Worm (Caenorhabditis elegans): ENCODE results near the gene mig-6.

The mig-6 gene

ce11 chrV:7864663-7865062, 37.6 kb downstream of the mig-6 start, which contains the start of gene C37C3.11:
C37C3.11 (minus strand) TSS chrV:7864763.
- TF ChIP-seq cnd-1 (tag; optimal IDR thresholded peaks at IDR 0.05) (no peak), sem-2 (GFP tag; optimal IDR thresholded peaks at IDR 0.05) (no peak), ceh-43 (GFP tag; optimal IDR thresholded peaks at IDR 0.05) (no peak), tbx-8 (GFP tag; optimal IDR thresholded peaks at IDR 0.05) (no peak), nhr-2 (tag; optimal IDR thresholded peaks at IDR 0.05) (no peak)

- TF ChIP-seq nhr-76 (tag; optimal IDR thresholded peaks at IDR 0.05) (no peak), lsy-2 (tag; optimal IDR thresholded peaks at IDR 0.05) (no peak)
These were observed 43.7 kb downstream of the mig-6 start, which contains the start of gene nipi-4 for ce11 chrV:7870707-7871106. nipi-4 (minus strand) TSS chrV:7870807.

DNA sequence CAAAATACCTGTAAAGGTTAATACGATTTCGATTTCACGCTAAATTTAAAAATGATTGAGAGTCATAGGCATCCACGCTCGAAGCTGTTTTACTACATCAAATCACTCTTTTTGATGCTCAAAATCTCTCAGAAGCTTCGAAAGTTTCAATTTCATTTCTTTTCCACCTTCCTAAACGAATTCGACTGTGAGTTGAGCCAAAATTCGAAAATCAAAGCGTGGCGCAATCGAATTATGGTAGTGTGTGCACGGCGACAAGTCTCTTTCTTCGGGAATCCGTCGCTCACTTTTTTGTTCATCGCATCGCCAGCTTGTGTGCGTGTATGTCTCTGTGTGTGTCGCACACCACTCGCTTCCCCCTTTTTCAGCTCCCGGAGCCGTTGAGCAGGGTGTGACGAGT, 45.9 kb downstream of the mig-6 start:
- no peak for TF ChIP-seq drap-1 (GFP tag; optimal IDR thresholded peaks at IDR 0.05)
- TF ChIP-seq pha-4 (tag; optimal IDR thresholded peaks at IDR 0.05) = no peak
- no peak for TF ChIP-seq unc-62 (GFP tag; optimal IDR thresholded peaks at IDR 0.05)
- TF ChIP-seq M03D4.4 (tag; optimal IDR thresholded peaks at IDR 0.05) = no peak
- no peak for TF ChIP-seq flh-1 (GFP tag; optimal IDR thresholded peaks at IDR 0.05)
- peak; percentile 86 for TF ChIP-seq ces-1 (GFP tag; optimal IDR thresholded peaks at IDR 0.05)

ce11 chrV:7875456-7875855, 48.4 kb downstream of the mig-6 start, which contains the start of gene F40A3.4:
F40A3.4 (plus strand) TSS chrV:7875756.
- TF ChIP-seq ces-1 (GFP tag; optimal IDR thresholded peaks at IDR 0.05) (no peak), zip-8 (tag; optimal IDR thresholded peaks at IDR 0.05) (no peak), hlh-1 (tag; optimal IDR thresholded peaks at IDR 0.05) (no peak), bed-3 (GFP tag; optimal IDR thresholded peaks at IDR 0.05) (no peak)

ce11 chrV:7876881-7877475, 50.0 kb downstream of the mig-6 start, which contains the start of gene F40A3.3:
F40A3.3 (plus strand) TSS chrV:7877444.
- TF ChIP-seq ztf-11 (tag; optimal IDR thresholded peaks at IDR 0.05) (no peak), ceh-83 (GFP tag; optimal IDR thresholded peaks at IDR 0.05) (no peak), nhr-237 (tag; optimal IDR thresholded peaks at IDR 0.05) (no peak), elt-3 (tag; optimal IDR thresholded peaks at IDR 0.05) (no peak), ham-2 (GFP tag; optimal IDR thresholded peaks at IDR 0.05) (no peak), nhr-28 (tag; optimal IDR thresholded peaks at IDR 0.05) (no peak), cnd-1 (tag; optimal IDR thresholded peaks at IDR 0.05) (no peak), lsy-2 (tag; optimal IDR thresholded peaks at IDR 0.05) (no peak), lin-32 (GFP tag; optimal IDR thresholded peaks at IDR 0.05) (no peak), unc-120 (tag; optimal IDR thresholded peaks at IDR 0.05; ENCODE audit: poor library complexity, severe bottlenecking) (no peak), unc-62 (GFP tag; optimal IDR thresholded peaks at IDR 0.05) (no peak)

ce11 chrV:7878411-7878964, 51.5 kb downstream of the mig-6 start, which contains the start of gene F40A3.2:
F40A3.2 (plus strand) TSS chrV:7878914.
- TF ChIP-seq elt-1 (tag; optimal IDR thresholded peaks at IDR 0.05; ENCODE audit: borderline replicate concordance, insufficient read depth) = no peak
- no peak for TF ChIP-seq lin-32 (GFP tag; optimal IDR thresholded peaks at IDR 0.05)
- TF ChIP-seq nhr-237 (tag; optimal IDR thresholded peaks at IDR 0.05) = no peak
- no peak for TF ChIP-seq tbx-8 (GFP tag; optimal IDR thresholded peaks at IDR 0.05)
- TF ChIP-seq nhr-2 (tag; optimal IDR thresholded peaks at IDR 0.05) = no peak
- TF ChIP-seq ceh-43 (GFP tag; optimal IDR thresholded peaks at IDR 0.05) = no peak
- TF ChIP-seq drap-1 (GFP tag; optimal IDR thresholded peaks at IDR 0.05) = no peak
- TF ChIP-seq unc-39 (tag; optimal IDR thresholded peaks at IDR 0.05) = no peak
- TF ChIP-seq pha-4 (tag; optimal IDR thresholded peaks at IDR 0.05) = no peak
- TF ChIP-seq lsy-2 (tag; optimal IDR thresholded peaks at IDR 0.05) = no peak
- no peak for TF ChIP-seq ham-2 (GFP tag; optimal IDR thresholded peaks at IDR 0.05)
- TF ChIP-seq nhr-76 (tag; optimal IDR thresholded peaks at IDR 0.05) = no peak
- no peak for TF ChIP-seq mep-1 (tag; optimal IDR thresholded peaks at IDR 0.05)
- no peak for TF ChIP-seq bed-3 (GFP tag; optimal IDR thresholded peaks at IDR 0.05)
- no peak for TF ChIP-seq cnd-1 (tag; optimal IDR thresholded peaks at IDR 0.05)

Data from whole organism, mixed stage, embryonic.